Comparison of ENCODE assay signal across 2 fruit fly cellular contexts in genomic region chr2L:7799804-7800433, dm6.
TF ChIP-seq lines count a peak whose summit lies in the region.

Gene Herp (minus strand): TSS chr2L:7800058.
Gene r2d2 (plus strand): TSS chr2L:7800147.

TF ChIP-seq in whole organism, embryonic, 481 proteins besides CTCF, POLR2A, EP300 and RAD21 (continued from another document and continues in another):
- TF ChIP-seq ind (GFP tag; optimal IDR thresholded peaks at IDR 0.05; lab: Kevin White, UChicago) (peak; percentile 93), fd102C (GFP tag; optimal IDR thresholded peaks at IDR 0.05; lab: Kevin White, UChicago) (peak; percentile 77), CG7839 (tag; optimal IDR thresholded peaks at IDR 0.05; lab: Kevin White, UChicago) (peak; percentile 91), row (GFP tag; IDR thresholded peaks at IDR 0.05; lab: Robert Waterston, UW) (peak; percentile 97), D19A (tag; optimal IDR thresholded peaks at IDR 0.05; lab: Kevin White, UChicago) (peak; percentile 83), CG17568 (GFP tag; optimal IDR thresholded peaks at IDR 0.05; lab: Kevin White, UChicago) (peak; percentile 63), bcd (GFP tag; optimal IDR thresholded peaks at IDR 0.05; lab: Kevin White, UChicago) (peak; percentile 91), CG31441 (GFP tag; IDR thresholded peaks at IDR 0.05; lab: Robert Waterston, UW) (peak; percentile 96), Vsx1 (GFP tag; optimal IDR thresholded peaks at IDR 0.05; lab: Kevin White, UChicago) (peak; percentile 57), CG1233 (GFP tag; optimal IDR thresholded peaks at IDR 0.05; lab: Kevin White, UChicago) (peak; percentile 89), CG11247 (GFP tag; IDR thresholded peaks at IDR 0.05; lab: Robert Waterston, UW) (peak; percentile 86), Doc3 (GFP tag; IDR thresholded peaks at IDR 0.05; lab: Robert Waterston, UW; ENCODE audit: partially characterized antibody) (peak; percentile 82), sc (optimal IDR thresholded peaks at IDR 0.05; lab: Kevin White, UChicago) (no peak), sc (GFP tag; optimal IDR thresholded peaks at IDR 0.05; lab: Kevin White, UChicago) (peak; percentile 58), Mad (GFP tag; optimal IDR thresholded peaks at IDR 0.05; lab: Kevin White, UChicago) (peak; percentile 86), CG6272 (GFP tag; IDR thresholded peaks at IDR 0.05; lab: Robert Waterston, UW) (peak; percentile 84), Dek (tag; optimal IDR thresholded peaks at IDR 0.05; lab: Kevin White, UChicago) (peak; percentile 89), bigmax (GFP tag; optimal IDR thresholded peaks at IDR 0.05; lab: Kevin White, UChicago) (no peak), jing (GFP tag; optimal IDR thresholded peaks at IDR 0.05; lab: Kevin White, UChicago) (peak; percentile 70), cg (GFP tag; optimal IDR thresholded peaks at IDR 0.05; lab: Kevin White, UChicago) (no peak), CG10366 (GFP tag; IDR thresholded peaks at IDR 0.05; lab: Robert Waterston, UW) (peak; percentile 74), exex (tag; optimal IDR thresholded peaks at IDR 0.05; lab: Kevin White, UChicago) (peak; percentile 65), tup (GFP tag; optimal IDR thresholded peaks at IDR 0.05; lab: Kevin White, UChicago) (peak; percentile 59), ac (GFP tag; optimal IDR thresholded peaks at IDR 0.05; lab: Kevin White, UChicago) (peak; percentile 72), CG30403 (GFP tag; optimal IDR thresholded peaks at IDR 0.05; lab: Kevin White, UChicago) (peak; percentile 96), CG11398 (GFP tag; optimal IDR thresholded peaks at IDR 0.05; lab: Kevin White, UChicago) (peak; percentile 85), dmrt99B (tag; optimal IDR thresholded peaks at IDR 0.05; lab: Kevin White, UChicago) (peak; percentile 87), hth (optimal IDR thresholded peaks at IDR 0.05; lab: Kevin White, UChicago) (no peak), br (optimal IDR thresholded peaks at IDR 0.05; lab: Kevin White, UChicago) (no peak), insv (GFP tag; optimal IDR thresholded peaks at IDR 0.05; lab: Kevin White, UChicago) (peak in 1 of 2 experiments; percentile 69), chn (GFP tag; optimal IDR thresholded peaks at IDR 0.05; lab: Kevin White, UChicago) (peak; percentile 91), vfl (GFP tag; optimal IDR thresholded peaks at IDR 0.05; lab: Kevin White, UChicago) (peak; percentile 83), zen (tag; optimal IDR thresholded peaks at IDR 0.05; lab: Kevin White, UChicago) (peak; percentile 87), Lpt (GFP tag; optimal IDR thresholded peaks at IDR 0.05; lab: Kevin White, UChicago) (no peak), gsb-n (tag; optimal IDR thresholded peaks at IDR 0.05; lab: Kevin White, UChicago) (peak; percentile 79), Hmx (GFP tag; optimal IDR thresholded peaks at IDR 0.05; lab: Kevin White, UChicago) (peak; percentile 83), fu2 (GFP tag; optimal IDR thresholded peaks at IDR 0.05; lab: Kevin White, UChicago) (peak; percentile 93), Fer2 (tag; optimal IDR thresholded peaks at IDR 0.05; lab: Kevin White, UChicago) (peak; percentile 87), ci (GFP tag; IDR thresholded peaks at IDR 0.05; lab: Robert Waterston, UW) (peak; percentile 82; the same call in 2 of the 3 replicates), E2f1 (GFP tag; IDR thresholded peaks at IDR 0.05; lab: Robert Waterston, UW) (peak; percentile 68), CG30020 (tag; optimal IDR thresholded peaks at IDR 0.05; lab: Kevin White, UChicago) (peak; percentile 92), CG10543 (GFP tag; optimal IDR thresholded peaks at IDR 0.05; lab: Kevin White, UChicago) (peak; percentile 97), cato (GFP tag; optimal IDR thresholded peaks at IDR 0.05; lab: Kevin White, UChicago; ENCODE audit: borderline replicate concordance) (peak; percentile 66), grau (tag; optimal IDR thresholded peaks at IDR 0.05; lab: Kevin White, UChicago) (peak; percentile 91), CG13123 (GFP tag; optimal IDR thresholded peaks at IDR 0.05; lab: Kevin White, UChicago) (peak; percentile 76), HLHmδ (GFP tag; optimal IDR thresholded peaks at IDR 0.05; lab: Kevin White, UChicago) (no peak), bowl (GFP tag; IDR thresholded peaks at IDR 0.05; lab: Robert Waterston, UW) (peak; percentile 66), CG42726 (GFP tag; IDR thresholded peaks at IDR 0.05; lab: Robert Waterston, UW; ENCODE audit: partially characterized antibody) (no peak; the same call in none of the 2 replicates), PHDP (tag; optimal IDR thresholded peaks at IDR 0.05; lab: Kevin White, UChicago) (peak; percentile 88), C15 (GFP tag; IDR thresholded peaks at IDR 0.05; lab: Robert Waterston, UW) (peak; percentile 83; the same call in 2 of the 3 replicates), nau (GFP tag; optimal IDR thresholded peaks at IDR 0.05; lab: Kevin White, UChicago) (peak; percentile 84), Hr39 (optimal IDR thresholded peaks at IDR 0.05; lab: Kevin White, UChicago) (no peak), wdn (GFP tag; IDR thresholded peaks at IDR 0.05; lab: Robert Waterston, UW) (peak; percentile 80; the same call in 1 of the 2 replicates), cad (GFP tag; optimal IDR thresholded peaks at IDR 0.05; lab: Kevin White, UChicago) (no peak), hkb (optimal IDR thresholded peaks at IDR 0.05; lab: Kevin White, UChicago) (peak; percentile 12), hkb (GFP tag; IDR thresholded peaks at IDR 0.05; lab: Robert Waterston, UW) (peak; percentile 88), pfk (GFP tag; optimal IDR thresholded peaks at IDR 0.05; lab: Kevin White, UChicago) (peak; percentile 40), tna (GFP tag; IDR thresholded peaks at IDR 0.05; lab: Robert Waterston, UW; ENCODE audit: partially characterized antibody) (no peak; the same call in 1 of the 2 replicates), emc (GFP tag; optimal IDR thresholded peaks at IDR 0.05; lab: Kevin White, UChicago) (peak; percentile 79), Side (GFP tag; optimal IDR thresholded peaks at IDR 0.05; lab: Kevin White, UChicago) (peak; percentile 94), Pdp1 (GFP tag; optimal IDR thresholded peaks at IDR 0.05; lab: Kevin White, UChicago) (peak; percentile 93), slp2 (GFP tag; optimal IDR thresholded peaks at IDR 0.05; lab: Kevin White, UChicago) (peak; percentile 94), kah (GFP tag; optimal IDR thresholded peaks at IDR 0.05; lab: Kevin White, UChicago) (peak; percentile 95), hb (GFP tag; IDR thresholded peaks at IDR 0.05; lab: Robert Waterston, UW; ENCODE audit: partially characterized antibody) (0 out of 3 replicates have a peak, but pooled peaks have one; percentile 26)

TF ChIP-seq in whole organism, prepupa, 60 proteins besides CTCF, POLR2A, EP300 and RAD21 (continued from another document):
- TF ChIP-seq Ets21C (GFP tag; optimal IDR thresholded peaks at IDR 0.05; lab: Kevin White, UChicago) (peak; percentile 86), fd59A (GFP tag; optimal IDR thresholded peaks at IDR 0.05; lab: Kevin White, UChicago) (peak; percentile 77), ss (GFP tag; optimal IDR thresholded peaks at IDR 0.05; lab: Kevin White, UChicago) (peak; percentile 80 to 88), CG8319 (GFP tag; optimal IDR thresholded peaks at IDR 0.05; lab: Kevin White, UChicago) (peak; percentile 49), cyc (GFP tag; optimal IDR thresholded peaks at IDR 0.05; lab: Kevin White, UChicago) (peak; percentile 86), eg (GFP tag; IDR thresholded peaks at IDR 0.05; lab: Robert Waterston, UW) (peak; percentile 84), OdsH (GFP tag; optimal IDR thresholded peaks at IDR 0.05; lab: Kevin White, UChicago) (peak; percentile 89), vri (GFP tag; optimal IDR thresholded peaks at IDR 0.05; lab: Kevin White, UChicago) (peak; percentile 70)
